Worm (Caenorhabditis elegans) whole organism, L2 larva: ENCODE results near the gene clec-124.

Experiments used
- R02D3.7 ChIP-seq: fragments of 150-350 bp; optimal IDR thresholded peaks from 2 replicates; lab custom pipeline; 2014; ENCODE audit warnings: missing biosample characterization, missing genetic modification characterization
- ZK546.5 ChIP-seq: sonication (generic microtip); optimal IDR thresholded peaks from 2 replicates; lab custom pipeline; 2017; ENCODE audit warnings: missing biosample characterization, missing genetic modification characterization
- fos-1 ChIP-seq: fragments of 150-350 bp; optimal IDR thresholded peaks from 2 replicates; lab custom pipeline; 2014; ENCODE audit warnings: missing biosample characterization, missing genetic modification characterization
- lin-39 ChIP-seq: fragments of 150-350 bp; optimal IDR thresholded peaks from 2 replicates; lab custom pipeline; 2014; ENCODE audit warnings: missing biosample characterization, missing genetic modification reagents, missing genetic modification characterization
- mbf-1 ChIP-seq: sonication (generic microtip); optimal IDR thresholded peaks from 2 replicates; lab custom pipeline; 2017; ENCODE audit warnings: missing biosample characterization, missing genetic modification characterization
- nhr-10 ChIP-seq: sonication (generic microtip); optimal IDR thresholded peaks from 2 replicates; lab custom pipeline; 2017; ENCODE audit warnings: missing biosample characterization, missing genetic modification characterization
- nhr-129 ChIP-seq: fragments of 150-350 bp; optimal IDR thresholded peaks from 2 replicates; lab custom pipeline; 2014; ENCODE audit warnings: missing biosample characterization, missing genetic modification characterization
- nhr-21 ChIP-seq: fragments of 150-350 bp; optimal IDR thresholded peaks from 2 replicates; lab custom pipeline; 2014; ENCODE audit warnings: missing biosample characterization, missing genetic modification characterization
- ztf-11 ChIP-seq: sonication (generic microtip); optimal IDR thresholded peaks from 2 replicates; lab custom pipeline; 2017; ENCODE audit warnings: missing biosample characterization, missing genetic modification characterization

DNA sequence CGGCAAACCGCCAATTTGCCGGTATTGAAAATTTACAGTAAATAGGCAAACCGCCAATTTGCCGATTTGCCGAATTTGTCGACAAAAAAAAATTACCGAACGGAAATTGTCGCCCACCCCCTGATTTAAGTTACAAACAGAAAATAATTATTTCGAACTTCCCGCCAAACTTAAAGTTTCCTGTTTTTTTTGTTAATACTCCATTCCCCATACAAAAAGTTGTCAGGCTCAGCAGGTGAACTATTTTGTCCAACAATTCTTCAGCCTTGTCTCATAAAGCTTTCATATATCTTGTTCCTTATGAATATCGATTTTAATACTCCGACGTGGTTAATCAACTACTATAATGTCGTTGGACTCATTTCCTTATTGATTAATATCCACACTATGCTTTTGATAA, 46.1 kb upstream of the clec-124 start, which contains the start of gene sri-50:
- no peak for TF ChIP-seq nhr-21
- TF ChIP-seq mbf-1 (tag; lab: Kevin White, UChicago): no peak
- TF ChIP-seq lin-39 (tag; lab: Kevin White, UChicago): no peak
- TF ChIP-seq fos-1 (tag; lab: Kevin White, UChicago): no peak
- no peak for TF ChIP-seq nhr-10 (tag; lab: Kevin White, UChicago)
- no peak for TF ChIP-seq nhr-129 (tag; lab: Kevin White, UChicago)
- no peak for TF ChIP-seq ZK546.5 (tag; lab: Kevin White, UChicago)
- TF ChIP-seq R02D3.7 (tag; lab: Kevin White, UChicago): no peak
- no peak for TF ChIP-seq ztf-11 (tag; lab: Kevin White, UChicago)
